Worm (Caenorhabditis elegans) whole organism, early embryonic: ENCODE data around the gene Y111B2A.12.

ENCODE experiments used
- ama-1 ChIP-seq: fragments of 150-350 bp; optimal IDR thresholded peaks from 2 replicates; lab custom pipeline; 2014
- flt-1 ChIP-seq: fragments of 200-800 bp; sonication (Bioruptor generic); IDR thresholded peaks from 2 replicates; pipeline ENCODE4 v1.3.6; 2022; ENCODE audit warnings: missing genetic modification characterization, missing compliant biosample characterization
- hmbx-1 ChIP-seq: sonication (generic microtip); optimal IDR thresholded peaks from 2 replicates; lab custom pipeline; 2016; ENCODE audit warnings: mild to moderate bottlenecking, missing genetic modification characterization, missing compliant biosample characterization
- pes-1 ChIP-seq: fragments of 200-800 bp; sonication (Bioruptor generic); IDR thresholded peaks from 2 replicates; pipeline ENCODE4 v1.3.6; 2022; ENCODE audit warnings: missing genetic modification reagents, missing genetic modification characterization, missing compliant biosample characterization
- scrt-1 ChIP-seq: fragments of 200-800 bp; sonication (Bioruptor generic); IDR thresholded peaks from 2 replicates; pipeline ENCODE4 v1.3.6; 2022; ENCODE audit warnings: missing genetic modification characterization, missing compliant biosample characterization
- tbx-11 ChIP-seq: fragments of 200-800 bp; sonication (Bioruptor generic); IDR thresholded peaks from 2 replicates; pipeline ENCODE4 v1.3.6; 2022; ENCODE audit warnings: missing genetic modification characterization, missing compliant biosample characterization

DNA sequence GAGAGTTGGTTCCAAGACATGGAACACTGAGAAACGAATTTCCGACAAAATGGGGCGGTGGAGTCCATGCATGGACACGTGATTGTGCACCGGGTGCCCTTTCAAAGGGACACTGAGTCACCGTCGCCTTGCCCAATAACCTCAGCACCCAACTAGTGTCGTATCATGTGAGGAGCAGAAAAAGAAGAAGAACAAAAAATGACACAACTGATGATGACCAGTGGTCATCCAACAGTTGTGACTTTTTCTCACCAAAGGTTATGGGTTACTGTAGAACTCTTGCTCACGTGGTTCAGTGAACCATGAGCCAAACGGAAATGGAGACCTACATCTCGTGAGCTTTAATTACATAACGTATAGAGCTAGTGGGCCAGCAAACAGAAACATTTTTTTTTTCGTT is 43.3 kb upstream of the Y111B2A.12 start:
- TF ChIP-seq pes-1 (GFP tag; lab: Robert Waterston, UW) (no peak), scrt-1 (GFP tag; lab: Robert Waterston, UW) (no peak), hmbx-1 (tag; lab: Kevin White, UChicago) (no peak), flt-1 (no peak), tbx-11 (GFP tag; lab: Robert Waterston, UW) (no peak), ama-1 (lab: Kevin White, UChicago) (no peak)
